Fruit fly (Drosophila melanogaster): ENCODE measurements around the gene Gclm.

Gene Gclm

DNA sequence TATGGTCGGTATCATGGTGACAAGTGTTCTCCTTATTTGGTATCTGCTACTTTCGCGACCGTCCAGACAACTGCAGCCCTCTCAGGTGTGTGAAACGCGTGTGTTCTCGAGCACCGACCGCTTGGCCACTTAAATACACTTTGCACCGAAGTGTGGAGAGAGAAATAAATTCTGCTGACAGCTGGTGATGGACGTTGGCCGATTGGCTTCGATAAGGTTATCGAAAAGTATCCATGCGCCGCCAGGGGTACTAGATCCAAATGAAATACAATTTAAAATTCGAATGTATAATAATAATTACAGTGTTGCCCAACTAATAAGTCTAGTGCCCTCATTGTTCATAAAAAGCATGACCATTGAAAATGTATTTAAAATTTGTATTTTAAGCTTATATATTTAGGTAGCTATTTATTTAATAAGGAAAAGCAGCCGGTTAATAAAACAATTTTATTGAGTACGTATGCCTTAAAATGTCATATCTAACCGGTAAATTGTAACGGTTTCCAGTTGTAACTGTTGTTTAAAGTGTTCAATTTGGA, at the start of gene Gclm, which contains the start of gene CG17625:
Gene Gclm, minus strand, starts transcription at position 175 of the 539 bp plus-strand sequence.
Gene CG17625, plus strand, starts transcription at position 514 of the 539 bp plus-strand sequence.
- TF ChIP-seq EcR (GFP tag; optimal IDR thresholded peaks at IDR 0.05) = no peak
- no peak for TF ChIP-seq pan (optimal IDR thresholded peaks at IDR 0.05)
- no peak for TF ChIP-seq Dll (optimal IDR thresholded peaks at IDR 0.05)
- TF ChIP-seq CG8478 (optimal IDR thresholded peaks at IDR 0.05) = no peak
- no peak for TF ChIP-seq usp (GFP tag; optimal IDR thresholded peaks at IDR 0.05)
- no peak for TF ChIP-seq psq (optimal IDR thresholded peaks at IDR 0.05)

DNA sequence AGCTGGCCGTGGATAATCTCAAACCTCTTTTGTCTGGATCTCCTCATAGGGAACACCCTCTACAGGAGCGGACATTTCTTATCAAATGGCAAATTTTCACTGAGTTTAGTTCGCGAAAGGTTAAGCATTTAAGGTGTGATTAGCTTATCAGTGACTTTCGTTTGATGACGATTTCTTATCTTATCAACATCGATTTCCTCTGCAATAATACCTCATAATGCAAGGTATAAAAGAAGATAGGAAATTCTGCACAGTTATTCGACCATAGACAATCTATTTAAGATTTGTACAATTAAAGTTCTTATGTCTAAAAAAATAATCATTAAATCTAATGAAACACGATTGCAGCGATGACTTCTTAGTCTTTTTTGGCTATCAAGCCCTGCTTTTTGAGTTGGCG, 47.4 kb upstream of the Gclm start, which contains the start of gene Takl2:
Gene Takl2, minus strand, starts transcription at position 101 of the 400 bp plus-strand sequence.
- TF ChIP-seq psq (optimal IDR thresholded peaks at IDR 0.05) (no peak), Dll (optimal IDR thresholded peaks at IDR 0.05) (no peak), EcR (GFP tag; optimal IDR thresholded peaks at IDR 0.05) (no peak), usp (GFP tag; optimal IDR thresholded peaks at IDR 0.05) (no peak), CG8478 (optimal IDR thresholded peaks at IDR 0.05) (no peak), pan (optimal IDR thresholded peaks at IDR 0.05) (no peak)

DNA sequence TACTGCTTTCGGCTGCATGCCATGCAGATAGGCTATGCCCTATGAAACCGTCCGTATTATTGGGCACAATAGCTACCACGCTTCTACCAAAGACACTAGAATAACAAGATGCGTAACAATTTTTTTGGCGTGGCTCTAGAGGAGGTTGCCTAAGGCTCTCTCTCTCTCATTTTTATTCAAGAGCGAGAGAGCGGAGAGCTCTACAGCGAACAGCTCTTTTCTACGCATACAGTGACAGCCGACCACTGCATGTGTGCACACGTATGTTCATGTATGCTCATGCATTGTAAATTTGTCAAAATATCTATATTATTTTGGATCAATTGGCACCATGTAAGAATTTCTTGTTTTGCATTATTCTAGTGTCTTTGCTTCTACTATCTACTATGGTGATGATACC, 46.7 kb upstream of the Gclm start:
- TF ChIP-seq EcR (GFP tag; optimal IDR thresholded peaks at IDR 0.05) = no peak
- no peak for TF ChIP-seq psq (optimal IDR thresholded peaks at IDR 0.05)
- no peak for TF ChIP-seq pan (optimal IDR thresholded peaks at IDR 0.05)
- no peak for TF ChIP-seq usp (GFP tag; optimal IDR thresholded peaks at IDR 0.05)
- TF ChIP-seq Dll (optimal IDR thresholded peaks at IDR 0.05) = no peak
- no peak for TF ChIP-seq CG8478 (optimal IDR thresholded peaks at IDR 0.05)

DNA sequence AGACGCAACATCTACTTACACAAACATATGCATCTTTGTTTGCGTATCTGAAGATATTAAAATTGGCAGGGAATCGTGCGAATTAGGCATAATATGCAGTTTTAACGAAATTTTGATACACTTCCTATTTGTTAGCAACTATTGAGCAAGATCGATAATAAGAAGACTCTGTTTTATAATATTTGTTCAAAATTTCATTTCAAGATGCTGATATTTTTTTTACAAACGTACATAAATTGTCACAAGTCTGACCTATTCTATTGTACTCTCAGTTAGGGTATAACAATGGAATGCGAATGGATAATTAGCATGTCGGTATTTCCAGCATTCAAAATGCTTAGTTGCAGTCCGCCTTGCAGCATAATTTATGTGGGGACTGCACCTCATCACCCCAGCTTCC, 41.5 kb upstream of the Gclm start:
- TF ChIP-seq pan (optimal IDR thresholded peaks at IDR 0.05) (no peak), Dll (optimal IDR thresholded peaks at IDR 0.05) (no peak), usp (GFP tag; optimal IDR thresholded peaks at IDR 0.05) (no peak), EcR (GFP tag; optimal IDR thresholded peaks at IDR 0.05) (no peak), CG8478 (optimal IDR thresholded peaks at IDR 0.05) (no peak), psq (optimal IDR thresholded peaks at IDR 0.05) (no peak)

DNA sequence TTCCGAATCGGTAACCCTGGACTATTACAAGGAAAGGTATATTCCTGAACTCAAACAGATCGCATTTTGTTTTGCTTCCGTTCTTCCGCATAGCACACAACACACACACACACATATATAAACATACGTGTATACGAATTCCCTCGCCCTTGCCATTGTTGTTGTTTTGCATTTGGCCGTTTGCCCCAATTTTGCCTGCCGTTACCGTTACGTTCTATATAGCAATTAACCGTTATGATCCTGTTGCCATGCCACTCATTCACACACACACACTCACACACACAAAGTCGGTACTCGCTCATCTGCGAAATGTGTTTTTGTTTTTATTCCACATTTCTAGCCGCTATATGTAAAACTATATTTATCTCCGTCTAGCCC, 41.1 kb upstream of the Gclm start:
- no peak for TF ChIP-seq psq (optimal IDR thresholded peaks at IDR 0.05)

DNA sequence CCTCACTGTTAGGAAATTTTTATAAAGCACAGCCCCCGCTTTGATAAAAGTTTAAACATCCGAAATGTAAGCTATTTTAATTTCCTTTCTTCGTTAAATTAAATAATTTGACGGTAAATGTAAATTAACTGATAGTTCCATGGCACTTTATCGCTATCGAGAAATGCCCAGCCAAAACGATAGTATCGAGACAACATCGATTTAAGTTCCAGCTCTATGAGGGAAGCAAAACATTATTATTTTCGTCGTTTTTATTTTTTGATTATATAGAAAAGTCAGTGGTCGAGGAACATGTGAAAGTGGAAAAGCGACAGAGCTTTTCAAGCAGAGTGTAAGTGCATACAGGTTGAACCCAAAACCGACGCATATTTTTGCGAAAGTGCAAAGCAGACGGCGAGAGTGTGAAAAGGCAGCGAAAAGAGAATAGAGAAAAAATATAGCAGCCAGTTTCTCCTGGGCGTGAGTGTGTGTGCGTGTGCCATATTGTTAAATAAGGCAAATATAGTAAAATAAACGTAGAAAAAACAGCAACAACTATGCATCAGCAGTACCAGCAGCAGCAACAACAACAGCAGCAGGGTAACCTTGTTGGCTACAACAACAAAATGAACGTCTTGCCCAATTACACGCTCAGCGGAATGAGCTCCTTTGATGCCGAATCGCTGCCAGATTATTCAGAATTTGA, 40.6 kb upstream of the Gclm start, which contains the start of gene CG45049:
Gene CG45049, plus strand, starts transcription at position 197 of the 685 bp plus-strand sequence.
- TF ChIP-seq pan (optimal IDR thresholded peaks at IDR 0.05) (no peak), psq (optimal IDR thresholded peaks at IDR 0.05) (no peak), Dll (optimal IDR thresholded peaks at IDR 0.05) (no peak), CG8478 (optimal IDR thresholded peaks at IDR 0.05) (no peak), usp (GFP tag; optimal IDR thresholded peaks at IDR 0.05) (no peak), EcR (GFP tag; optimal IDR thresholded peaks at IDR 0.05) (no peak)

DNA sequence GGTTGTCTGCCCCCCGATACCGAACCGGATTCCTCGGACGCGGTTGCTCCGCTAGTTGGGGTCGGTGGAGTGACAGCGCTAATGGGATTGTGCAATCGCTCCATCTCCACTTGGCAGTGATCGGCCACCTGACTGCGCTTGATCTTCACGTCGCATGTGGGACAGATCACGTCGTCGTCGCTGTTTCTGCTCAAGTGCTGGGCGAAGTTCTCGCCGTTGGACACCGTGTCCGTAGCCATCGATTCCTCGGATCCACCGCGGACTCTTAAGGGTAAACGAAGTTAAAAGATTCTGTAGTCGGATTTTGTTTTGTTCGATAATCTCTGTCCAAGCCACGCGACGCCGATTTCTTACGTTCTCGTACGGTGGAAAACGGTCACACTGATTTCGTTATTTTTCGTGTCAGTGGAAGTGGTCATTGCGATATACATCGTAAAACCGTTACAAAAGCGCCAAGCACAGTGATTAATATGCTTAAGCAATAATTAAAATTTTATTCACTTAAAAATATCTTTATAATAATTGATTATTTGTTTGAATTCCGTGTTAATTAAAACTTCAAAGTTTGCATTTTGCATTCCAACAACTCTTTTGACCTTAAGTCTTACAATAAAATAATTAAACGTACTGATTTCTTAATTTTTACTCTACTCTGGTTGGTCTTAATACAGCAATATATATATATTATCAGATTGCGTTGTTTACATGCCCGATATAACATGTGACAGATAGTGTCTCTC, 39.9 kb upstream of the Gclm start, which contains the start of gene RNF220:
Gene RNF220, minus strand, starts transcription at position 384 of the 740 bp plus-strand sequence.
- no peak for TF ChIP-seq Dll (optimal IDR thresholded peaks at IDR 0.05)
- TF ChIP-seq EcR (GFP tag; optimal IDR thresholded peaks at IDR 0.05) = no peak
- no peak for TF ChIP-seq psq (optimal IDR thresholded peaks at IDR 0.05)
- TF ChIP-seq pan (optimal IDR thresholded peaks at IDR 0.05) = no peak
- no peak for TF ChIP-seq CG8478 (optimal IDR thresholded peaks at IDR 0.05)
- TF ChIP-seq usp (GFP tag; optimal IDR thresholded peaks at IDR 0.05) = no peak

DNA sequence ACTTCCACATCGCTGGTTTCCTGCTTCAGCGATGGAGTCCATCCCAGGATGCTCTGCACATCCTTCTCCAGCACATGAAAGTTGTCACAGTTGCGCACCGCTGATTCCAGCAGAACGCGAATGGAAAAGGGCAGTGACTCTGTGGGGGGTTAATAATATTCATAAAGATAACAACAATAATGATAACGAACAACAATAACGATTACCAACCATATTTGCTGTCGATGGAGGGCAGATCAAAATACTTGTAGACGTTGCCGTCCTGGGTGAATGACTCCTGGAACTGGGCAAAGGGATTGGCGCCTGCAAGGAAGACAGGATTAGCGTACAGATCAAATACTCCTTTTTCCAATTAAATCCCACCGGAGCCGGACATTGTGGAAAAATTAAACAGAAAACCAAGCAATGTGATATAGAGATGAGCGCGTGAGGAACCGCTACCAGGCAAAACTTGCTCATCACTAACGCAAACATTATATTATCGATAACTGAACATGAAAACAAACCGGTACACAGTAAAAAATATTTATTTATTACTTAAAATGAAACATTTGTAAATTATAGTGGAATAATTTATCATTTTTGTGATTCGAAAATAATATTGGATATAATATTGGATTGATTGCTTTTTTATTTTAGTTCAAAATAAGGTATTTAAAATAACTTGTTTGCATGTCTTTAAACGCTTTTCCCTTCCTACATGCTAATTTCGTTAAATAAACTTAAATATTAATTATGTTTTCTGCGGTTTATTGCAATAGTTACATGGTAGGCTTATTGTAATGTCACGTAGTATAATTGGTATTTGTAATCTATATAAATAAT, 38.1 kb upstream of the Gclm start, which contains the start of gene Irp-1A:
Gene Irp-1A, minus strand, starts transcription at position 439 of the 825 bp plus-strand sequence.
- TF ChIP-seq usp (GFP tag; optimal IDR thresholded peaks at IDR 0.05) (no peak), psq (optimal IDR thresholded peaks at IDR 0.05) (no peak), Dll (optimal IDR thresholded peaks at IDR 0.05) (no peak)

DNA sequence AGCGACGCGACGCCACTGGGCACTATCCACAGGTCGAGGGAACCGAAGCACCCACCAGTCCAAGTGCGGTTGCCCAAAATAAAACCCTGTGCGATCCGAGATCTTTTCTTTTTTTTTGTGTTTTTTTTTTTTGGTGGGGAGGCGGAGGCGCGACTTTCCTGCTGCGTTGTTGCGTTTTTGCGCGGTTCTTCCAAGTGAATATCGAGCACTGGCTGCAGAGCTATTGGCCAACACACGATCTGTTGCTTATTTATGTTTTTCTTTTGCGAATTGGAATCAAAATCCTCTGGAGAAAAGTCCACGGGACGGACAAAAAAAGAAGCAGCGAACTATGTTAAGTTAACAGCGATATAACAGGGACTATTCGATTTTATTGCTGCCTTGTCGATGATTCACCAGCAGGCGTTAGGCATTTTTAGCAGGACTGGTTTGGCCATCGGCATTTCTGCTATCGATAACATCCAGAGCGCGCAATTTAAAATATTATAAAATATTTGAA, 34.5 kb upstream of the Gclm start, which contains the start of gene wge:
Gene wge, minus strand, starts transcription at position 343 of the 499 bp plus-strand sequence.
- TF ChIP-seq usp (GFP tag; optimal IDR thresholded peaks at IDR 0.05) (no peak), psq (optimal IDR thresholded peaks at IDR 0.05) (no peak), EcR (GFP tag; optimal IDR thresholded peaks at IDR 0.05) (no peak), Dll (optimal IDR thresholded peaks at IDR 0.05) (no peak), pan (optimal IDR thresholded peaks at IDR 0.05) (no peak), CG8478 (optimal IDR thresholded peaks at IDR 0.05) (no peak)

DNA sequence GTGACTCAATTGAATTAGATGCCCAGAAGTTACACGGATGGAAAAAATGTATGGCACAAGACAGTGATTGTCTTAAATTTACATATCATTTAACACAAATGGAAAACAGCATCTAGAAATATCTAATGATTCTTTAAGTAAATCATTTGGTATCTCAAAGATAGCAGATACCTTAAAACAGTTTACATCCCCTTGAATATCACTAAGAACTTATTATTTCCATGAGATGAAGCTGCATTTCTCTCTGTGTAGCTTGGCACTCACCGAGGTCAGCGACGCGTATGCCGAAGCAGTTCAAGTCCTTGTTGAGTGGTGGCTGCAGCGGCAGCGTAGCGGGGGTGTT, 33.3 kb upstream of the Gclm start:
- no peak for TF ChIP-seq pan (optimal IDR thresholded peaks at IDR 0.05)
- TF ChIP-seq Dll (optimal IDR thresholded peaks at IDR 0.05) = no peak
- TF ChIP-seq psq (optimal IDR thresholded peaks at IDR 0.05) = no peak
- no peak for TF ChIP-seq EcR (GFP tag; optimal IDR thresholded peaks at IDR 0.05)
- no peak for TF ChIP-seq usp (GFP tag; optimal IDR thresholded peaks at IDR 0.05)
- no peak for TF ChIP-seq CG8478 (optimal IDR thresholded peaks at IDR 0.05)

DNA sequence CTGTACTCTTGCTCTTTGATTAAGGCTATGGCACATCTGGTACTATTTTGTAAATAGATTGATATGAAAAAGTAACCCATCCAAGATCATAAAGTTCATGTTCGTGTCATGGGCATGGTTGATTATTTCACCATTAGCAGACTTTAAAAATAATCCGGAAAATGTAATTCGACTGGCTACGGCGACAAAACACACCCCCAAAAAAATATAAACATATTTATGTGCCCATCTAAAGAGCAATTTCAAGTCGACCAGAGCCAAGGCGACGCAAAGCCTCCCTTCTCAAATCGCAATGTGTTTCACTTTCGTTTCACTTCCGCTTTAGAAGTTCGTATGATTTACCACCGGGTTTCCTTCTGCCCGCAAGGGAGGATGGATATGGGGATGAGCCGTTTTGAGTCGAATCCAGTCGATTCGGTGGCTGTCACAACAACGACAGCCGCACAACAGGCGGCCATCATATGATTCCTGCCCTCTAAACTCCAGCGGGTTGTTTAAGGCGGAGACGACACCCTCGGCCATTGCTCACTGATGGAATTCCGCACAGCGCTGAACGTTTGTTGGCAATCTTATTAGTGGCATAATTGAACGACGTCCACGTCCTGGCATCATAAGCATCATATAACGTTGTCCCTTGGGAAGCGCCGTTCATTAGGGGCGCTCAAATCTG, 32.8 kb upstream of the Gclm start:
- no peak for TF ChIP-seq EcR (GFP tag; optimal IDR thresholded peaks at IDR 0.05)

Data from whole organism.